Worm (Caenorhabditis elegans) whole organism, midembryonic: ENCODE measurements around the gene Y82E9BL.3.

ENCODE experiments used
- T22C8.4 ChIP-seq: fragments of 200-800 bp; sonication (Bioruptor generic); IDR thresholded peaks from 2 replicates; pipeline ENCODE4 v1.3.6; 2022; ENCODE audit warnings: missing genetic modification characterization, missing compliant biosample characterization
- cog-1 ChIP-seq: sonication (generic microtip); optimal IDR thresholded peaks from 2 replicates; lab custom pipeline; 2016; ENCODE audit warnings: missing genetic modification characterization, missing compliant biosample characterization
- flt-1 ChIP-seq: fragments of 200-800 bp; sonication (Bioruptor generic); IDR thresholded peaks from 2 replicates; pipeline ENCODE4 v1.3.6; 2022; ENCODE audit warnings: missing genetic modification characterization, missing compliant biosample characterization
- klf-2 ChIP-seq: fragments of 200-800 bp; sonication (Bioruptor generic); conservative IDR thresholded peaks from 2 replicates; pipeline ENCODE4 v1.3.6; 2022; ENCODE audit warnings: missing genetic modification reagents, missing genetic modification characterization, missing compliant biosample characterization
- med-1 ChIP-seq: sonication (generic microtip); optimal IDR thresholded peaks from 2 replicates; lab custom pipeline; 2017; ENCODE audit warnings: missing genetic modification characterization, mild to moderate bottlenecking, missing compliant biosample characterization, antibody characterized with exemption, missing genetic modification reagents; ENCODE audit not compliant: insufficient read depth
- tab-1 ChIP-seq: fragments of 200-800 bp; sonication (Bioruptor generic); IDR thresholded peaks from 2 replicates; pipeline ENCODE4 v1.3.6; 2022; ENCODE audit warnings: missing genetic modification characterization, missing compliant biosample characterization
- ztf-23 ChIP-seq: fragments of 200-800 bp; sonication (Bioruptor generic); IDR thresholded peaks from 2 replicates; pipeline ENCODE4 v1.3.6; 2022; ENCODE audit warnings: missing genetic modification reagents, missing genetic modification characterization, missing compliant biosample characterization

ce11 chrIII:1347003-1347402 lies 3.6 kb downstream of the Y82E9BL.3 start:
- TF ChIP-seq T22C8.4 (GFP tag; lab: Robert Waterston, UW) (no peak), med-1 (GFP tag; lab: Kevin White, UChicago) (no peak), flt-1 (no peak), ztf-23 (GFP tag; lab: Robert Waterston, UW) (no peak), tab-1 (no peak), cog-1 (no peak), klf-2 (GFP tag; lab: Robert Waterston, UW) (no peak)
